Worm (Caenorhabditis elegans): ENCODE measurements around the gene F58F12.3.

DNA sequence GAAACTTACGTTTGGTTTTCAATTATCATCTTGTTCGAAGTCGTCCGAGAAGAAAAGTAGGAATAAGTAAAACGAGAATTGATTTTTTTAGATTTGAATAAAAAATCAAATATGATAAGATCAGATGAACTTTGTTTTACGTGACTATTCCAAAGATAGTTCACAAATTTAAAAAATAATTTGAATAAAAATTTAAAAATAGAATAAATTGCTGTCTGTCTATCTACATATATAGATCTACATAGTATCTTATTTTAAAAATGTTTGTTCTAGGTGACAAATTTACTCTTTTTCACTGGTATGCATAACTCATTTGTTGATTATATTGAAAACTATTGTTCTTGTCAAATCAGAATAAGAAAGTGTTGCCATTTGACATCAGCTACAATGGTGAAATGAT, 3.2 kb downstream of the F58F12.3 start, which contains the start of gene F58F12.2:
- no peak for TF ChIP-seq lim-6 (tag; optimal IDR thresholded peaks at IDR 0.05)
- no peak for TF ChIP-seq che-1 (tag; optimal IDR thresholded peaks at IDR 0.05)
- no peak for TF ChIP-seq nhr-232 (tag; optimal IDR thresholded peaks at IDR 0.05)
- no peak for TF ChIP-seq fkh-10 (GFP tag; optimal IDR thresholded peaks at IDR 0.05)
- TF ChIP-seq npax-4 (tag; optimal IDR thresholded peaks at IDR 0.05) = no peak
- no peak for TF ChIP-seq elt-2 (tag; optimal IDR thresholded peaks at IDR 0.05)
- no peak for TF ChIP-seq ahr-1 (tag; optimal IDR thresholded peaks at IDR 0.05)
- no peak for TF ChIP-seq ttx-3 (tag; optimal IDR thresholded peaks at IDR 0.05)
- TF ChIP-seq ceh-2 (tag; optimal IDR thresholded peaks at IDR 0.05) = no peak
- no peak for TF ChIP-seq pqm-1 (tag; optimal IDR thresholded peaks at IDR 0.05)
- TF ChIP-seq K02D7.2 (tag; optimal IDR thresholded peaks at IDR 0.05) = no peak
- TF ChIP-seq tbx-2 (tag; optimal IDR thresholded peaks at IDR 0.05) = no peak
- TF ChIP-seq ztf-16 (tag; optimal IDR thresholded peaks at IDR 0.05) = no peak

Data from whole organism, late embryonic.